Worm (Caenorhabditis elegans) whole organism, L3 larva: ENCODE data around the gene Y39A3A.3.

Experiments used
- fos-1 ChIP-seq: fragments of 150-350 bp; optimal IDR thresholded peaks from 2 replicates; lab custom pipeline; 2014; ENCODE audit warnings: missing biosample characterization, missing genetic modification characterization
- jun-1 ChIP-seq: fragments of 150-350 bp; optimal IDR thresholded peaks from 2 replicates; lab custom pipeline; 2014; ENCODE audit warnings: missing biosample characterization, missing genetic modification reagents, missing genetic modification characterization

DNA sequence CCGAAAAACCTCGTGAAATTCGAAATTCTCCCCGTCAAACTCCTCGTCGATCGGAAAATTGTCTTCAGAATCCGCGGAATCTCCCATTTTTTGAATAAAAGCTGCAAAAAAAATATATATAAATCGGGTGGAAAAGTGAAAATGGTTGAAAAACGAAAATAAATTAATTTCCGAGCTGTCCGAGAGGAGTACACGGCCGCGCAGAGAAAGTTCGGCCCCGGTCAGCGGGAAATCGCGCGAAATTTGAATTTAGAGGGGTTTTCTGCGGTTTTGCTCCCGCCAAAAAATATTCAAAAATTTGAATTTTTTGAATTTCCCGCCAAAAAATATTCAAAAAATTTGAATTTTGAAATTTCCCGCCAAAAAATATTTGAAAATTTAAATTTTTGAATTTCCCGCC lies 48.6 kb upstream of the Y39A3A.3 start, which contains the start of gene Y48G9A.11:
- TF ChIP-seq jun-1: no peak
- no peak for TF ChIP-seq fos-1 (tag; lab: Kevin White, UChicago)
